Fruit fly (Drosophila melanogaster) whole organism, embryonic: ENCODE measurements around the gene RapGAP1.

ENCODE experiments used
- Atf-2 ChIP-seq: fragments of 200-800 bp; sonication (Bioruptor generic); optimal IDR thresholded peaks from 2 replicates; lab custom pipeline; 2016; ENCODE audit warnings: missing biosample characterization, missing genetic modification characterization
- CG11696 ChIP-seq: fragments of 200-800 bp; sonication (Bioruptor generic); IDR thresholded peaks from 2 replicates; pipeline ENCODE4 v1.3.6; 2022; ENCODE audit warnings: missing biosample characterization, missing genetic modification characterization
- CG14014 ChIP-seq: fragments of 200-800 bp; sonication (Bioruptor generic); IDR thresholded peaks from 2 replicates; pipeline ENCODE4 v1.3.6; 2022; ENCODE audit warnings: missing biosample characterization, missing genetic modification characterization
- CG14441 ChIP-seq: fragments of 200-800 bp; sonication (Bioruptor generic); IDR thresholded peaks from 2 replicates; pipeline ENCODE4 v1.3.6; 2022; ENCODE audit warnings: missing biosample characterization, missing genetic modification characterization
- CG15073 ChIP-seq: fragments of 200-800 bp; sonication (Bioruptor generic); optimal IDR thresholded peaks from 2 replicates; lab custom pipeline; 2016; ENCODE audit warnings: missing biosample characterization, missing genetic modification characterization
- CG16815 ChIP-seq: fragments of 200-800 bp; sonication (Bioruptor generic); optimal IDR thresholded peaks from 3 replicates; lab custom pipeline; 2017; ENCODE audit warnings: missing biosample characterization, mild to moderate bottlenecking, missing genetic modification characterization
- CG17361 ChIP-seq: fragments of 200-800 bp; sonication (Bioruptor generic); IDR thresholded peaks from 3 replicates; pipeline ENCODE4 v1.3.6; 2022; ENCODE audit warnings: missing biosample characterization, missing genetic modification characterization
- CG1792 ChIP-seq: fragments of 200-800 bp; sonication (Bioruptor generic); optimal IDR thresholded peaks from 2 replicates; lab custom pipeline; 2016; ENCODE audit warnings: missing biosample characterization, missing genetic modification characterization
- CG18599 ChIP-seq: fragments of 200-800 bp; sonication (Bioruptor generic); optimal IDR thresholded peaks from 3 replicates; lab custom pipeline; 2017; ENCODE audit warnings: missing biosample characterization, missing genetic modification characterization, mild to moderate bottlenecking, moderate library complexity, missing genetic modification reagents
- CG18764 ChIP-seq: fragments of 200-800 bp; sonication (Bioruptor generic); optimal IDR thresholded peaks from 3 replicates; lab custom pipeline; 2016; ENCODE audit warnings: missing biosample characterization, missing genetic modification characterization
- CG2120 ChIP-seq: fragments of 200-800 bp; sonication (Bioruptor generic); optimal IDR thresholded peaks from 3 replicates; lab custom pipeline; 2016; ENCODE audit warnings: missing biosample characterization, missing genetic modification characterization
- CG2678 ChIP-seq: fragments of 200-800 bp; sonication (Bioruptor generic); optimal IDR thresholded peaks from 3 replicates; lab custom pipeline; 2019; ENCODE audit warnings: missing biosample characterization, mild to moderate bottlenecking, missing genetic modification characterization, moderate library complexity
- CG33557 ChIP-seq: fragments of 200-800 bp; sonication (Bioruptor generic); optimal IDR thresholded peaks from 2 replicates; lab custom pipeline; 2019; ENCODE audit warnings: missing biosample characterization, mild to moderate bottlenecking, missing genetic modification characterization, moderate library complexity
- CG3847 ChIP-seq: fragments of 200-800 bp; sonication (Bioruptor generic); IDR thresholded peaks from 2 replicates; pipeline ENCODE4 v1.3.6; 2022; ENCODE audit warnings: missing biosample characterization, missing genetic modification characterization
- CG3995 ChIP-seq: fragments of 200-800 bp; sonication (Bioruptor generic); optimal IDR thresholded peaks from 3 replicates; lab custom pipeline; 2016; ENCODE audit warnings: missing biosample characterization, missing genetic modification characterization
- CG4282 ChIP-seq: fragments of 200-800 bp; sonication (Bioruptor generic); optimal IDR thresholded peaks from 2 replicates; lab custom pipeline; 2016; ENCODE audit warnings: missing biosample characterization, missing genetic modification characterization
- CG4360 ChIP-seq: fragments of 200-800 bp; sonication (Bioruptor generic); IDR thresholded peaks from 2 replicates; pipeline ENCODE4 v1.3.6; 2022; ENCODE audit warnings: missing biosample characterization, missing genetic modification characterization
- CG5180 ChIP-seq: fragments of 200-800 bp; sonication (Bioruptor generic); optimal IDR thresholded peaks from 3 replicates; lab custom pipeline; 2017; ENCODE audit warnings: missing biosample characterization, missing genetic modification characterization, mild to moderate bottlenecking, moderate library complexity, missing genetic modification reagents
- CG6765 ChIP-seq: fragments of 200-800 bp; sonication (Bioruptor generic); optimal IDR thresholded peaks from 3 replicates; lab custom pipeline; 2017; ENCODE audit warnings: missing biosample characterization, mild to moderate bottlenecking, missing genetic modification characterization
- CG7271 ChIP-seq: fragments of 200-800 bp; sonication (Bioruptor generic); optimal IDR thresholded peaks from 2 replicates; lab custom pipeline; 2018; ENCODE audit warnings: missing biosample characterization, mild to moderate bottlenecking, missing genetic modification characterization, moderate library complexity
- CG7928 ChIP-seq: fragments of 200-800 bp; sonication (Bioruptor generic); optimal IDR thresholded peaks from 2 replicates; lab custom pipeline; 2017; ENCODE audit warnings: missing biosample characterization, mild to moderate bottlenecking, missing genetic modification characterization
- CG8290 ChIP-seq, 3 experiments: fragments of 200-800 bp; sonication (Bioruptor generic); optimal IDR thresholded peaks; 2 replicates each; lab custom pipeline; 2016 to 2019; ENCODE audit warnings: missing biosample characterization in 3 of 3, missing genetic modification characterization in 3 of 3, mild to moderate bottlenecking in 2 of 3, moderate library complexity in 1 of 3
- CG8944 ChIP-seq: fragments of 200-800 bp; sonication (Bioruptor generic); optimal IDR thresholded peaks from 3 replicates; lab custom pipeline; 2016; ENCODE audit warnings: missing biosample characterization, missing genetic modification characterization
- CG9437 ChIP-seq: fragments of 200-800 bp; sonication (Bioruptor generic); optimal IDR thresholded peaks from 2 replicates; lab custom pipeline; 2018; ENCODE audit warnings: missing biosample characterization, mild to moderate bottlenecking, missing genetic modification characterization
- Chrac-16 ChIP-seq: fragments of 200-800 bp; sonication (Bioruptor generic); optimal IDR thresholded peaks from 3 replicates; lab custom pipeline; 2016; ENCODE audit warnings: missing biosample characterization, missing genetic modification characterization
- D ChIP-seq, 2 experiments: fragments of 200-800 bp in 1 of 2; fragments of >200 bp in 1 of 2; sonication (Bioruptor generic) in 1 of 2; optimal IDR thresholded peaks; 2 replicates in 1 of 2; 3 replicates in 1 of 2; lab custom pipeline; 2017; ENCODE audit warnings: mild to moderate bottlenecking in 1 of 2, missing biosample characterization in 1 of 2, missing genetic modification characterization in 1 of 2, missing genetic modification reagents in 1 of 2
- Fer3 ChIP-seq: fragments of 200-800 bp; sonication (Bioruptor generic); optimal IDR thresholded peaks from 2 replicates; lab custom pipeline; 2018; ENCODE audit warnings: missing biosample characterization, mild to moderate bottlenecking, missing genetic modification characterization, moderate library complexity
- GATAe ChIP-seq: fragments of 200-800 bp; sonication (Bioruptor generic); conservative IDR thresholded peaks from 2 replicates; pipeline ENCODE4 v1.3.6; 2022; ENCODE audit warnings: missing biosample characterization, missing genetic modification characterization
- Hr51 ChIP-seq, 2 experiments: fragments of 200-800 bp; sonication (Bioruptor generic); optimal IDR thresholded peaks; 2 replicates in 1 of 2; 3 replicates in 1 of 2; lab custom pipeline; 2016 to 2018; ENCODE audit warnings: missing biosample characterization in 2 of 2, missing genetic modification characterization in 2 of 2, mild to moderate bottlenecking in 1 of 2, moderate library complexity in 1 of 2
- Lim3 ChIP-seq: fragments of 200-800 bp; sonication (Bioruptor generic); IDR thresholded peaks from 2 replicates; pipeline ENCODE4 v1.3.6; 2022; ENCODE audit warnings: missing biosample characterization, missing genetic modification characterization
- Neu2 ChIP-seq: fragments of 200-800 bp; sonication (Bioruptor generic); optimal IDR thresholded peaks from 3 replicates; lab custom pipeline; 2016; ENCODE audit warnings: missing biosample characterization, missing genetic modification characterization, borderline replicate concordance
- Opbp ChIP-seq: fragments of 200-800 bp; sonication (Bioruptor generic); IDR thresholded peaks from 3 replicates; pipeline ENCODE4 v1.3.6; 2022; ENCODE audit warnings: missing biosample characterization, missing genetic modification characterization; ENCODE audit not compliant: partially characterized antibody
- Sox100B ChIP-seq: fragments of 200-800 bp; sonication (Bioruptor generic); optimal IDR thresholded peaks from 3 replicates; lab custom pipeline; 2018; ENCODE audit warnings: missing biosample characterization, mild to moderate bottlenecking, missing genetic modification characterization
- Sox102F ChIP-seq: fragments of 200-800 bp; sonication (Bioruptor generic); optimal IDR thresholded peaks from 2 replicates; lab custom pipeline; 2018; ENCODE audit warnings: missing biosample characterization, mild to moderate bottlenecking, missing genetic modification characterization, moderate library complexity
- al ChIP-seq: fragments of 200-800 bp; sonication (Bioruptor generic); IDR thresholded peaks from 2 replicates; pipeline ENCODE4 v1.3.6; 2022; ENCODE audit warnings: missing biosample characterization, missing genetic modification characterization
- cad ChIP-seq: fragments of >200 bp; optimal IDR thresholded peaks from 2 replicates; lab custom pipeline; 2017; ENCODE audit warnings: missing biosample characterization, missing genetic modification characterization
- dmrt11E ChIP-seq: fragments of 200-800 bp; sonication (Bioruptor generic); optimal IDR thresholded peaks from 3 replicates; lab custom pipeline; 2018; ENCODE audit warnings: missing biosample characterization, mild to moderate bottlenecking, missing genetic modification characterization, moderate library complexity
- gcm ChIP-seq: fragments of 200-800 bp; sonication (Bioruptor generic); optimal IDR thresholded peaks from 2 replicates; lab custom pipeline; 2019; ENCODE audit warnings: missing biosample characterization, mild to moderate bottlenecking, missing genetic modification characterization, moderate library complexity
- gsb ChIP-seq: fragments of 200-800 bp; sonication (Bioruptor generic); IDR thresholded peaks from 2 replicates; pipeline ENCODE4 v1.3.6; 2022; ENCODE audit warnings: missing biosample characterization, missing genetic modification characterization
- hbn ChIP-seq: fragments of 200-800 bp; sonication (Bioruptor generic); IDR thresholded peaks from 2 replicates; pipeline ENCODE4 v1.3.6; 2022; ENCODE audit warnings: missing biosample characterization, missing genetic modification characterization; ENCODE audit not compliant: partially characterized antibody
- nmo ChIP-seq: fragments of 200-800 bp; sonication (Bioruptor generic); optimal IDR thresholded peaks from 2 replicates; lab custom pipeline; 2018; ENCODE audit warnings: missing biosample characterization, mild to moderate bottlenecking, missing genetic modification characterization, moderate library complexity
- onecut ChIP-seq: fragments of 200-800 bp; sonication (Bioruptor generic); IDR thresholded peaks from 2 replicates; pipeline ENCODE4 v1.3.6; 2022; ENCODE audit warnings: missing biosample characterization, missing genetic modification characterization
- pfk ChIP-seq: fragments of 200-800 bp; sonication (Bioruptor generic); optimal IDR thresholded peaks from 2 replicates; lab custom pipeline; 2018; ENCODE audit warnings: missing biosample characterization, mild to moderate bottlenecking, missing genetic modification characterization, moderate library complexity
- pum ChIP-seq: fragments of 200-800 bp; sonication (Bioruptor generic); optimal IDR thresholded peaks from 2 replicates; lab custom pipeline; 2016; ENCODE audit warnings: missing biosample characterization, missing genetic modification characterization
- ro ChIP-seq: fragments of 200-800 bp; sonication (Bioruptor generic); IDR thresholded peaks from 2 replicates; pipeline ENCODE4 v1.3.6; 2022; ENCODE audit warnings: missing biosample characterization, missing genetic modification characterization
- slp2 ChIP-seq: fragments of 200-800 bp; sonication (Bioruptor generic); optimal IDR thresholded peaks from 2 replicates; lab custom pipeline; 2016; ENCODE audit warnings: missing biosample characterization, missing genetic modification characterization
- sob ChIP-seq: fragments of 200-800 bp; sonication (Bioruptor generic); IDR thresholded peaks from 2 replicates; pipeline ENCODE4 v1.3.6; 2022; ENCODE audit warnings: missing biosample characterization, missing genetic modification characterization
- tll ChIP-seq, 2 experiments: fragments of 200-800 bp in 1 of 2; fragments of >200 bp in 1 of 2; sonication (Bioruptor generic) in 1 of 2; optimal IDR thresholded peaks; 2 replicates each; lab custom pipeline; 2017 to 2019; ENCODE audit warnings: missing biosample characterization in 2 of 2, missing genetic modification characterization in 2 of 2, mild to moderate bottlenecking in 1 of 2, moderate library complexity in 1 of 2
- vfl ChIP-seq: fragments of 200-800 bp; sonication (Bioruptor generic); optimal IDR thresholded peaks from 2 replicates; lab custom pipeline; 2016; ENCODE audit warnings: missing biosample characterization, missing genetic modification characterization

Gene RapGAP1

dm6 chr2L:7532644-7533324 is 46.0 kb downstream of the RapGAP1 start (continued):
- TF ChIP-seq CG2120 (no peak), gcm (GFP tag; lab: Kevin White, UChicago) (peak; percentile 43), ro (no peak; the same call in 1 of the 2 replicates), Opbp (GFP tag; lab: Robert Waterston, UW) (no peak), nmo (peak; percentile 68), Lim3 (GFP tag; lab: Robert Waterston, UW) (no peak), CG17361 (GFP tag; lab: Robert Waterston, UW) (peak; percentile 69), dmrt11E (tag; lab: Kevin White, UChicago) (peak; percentile 87), Neu2 (GFP tag; lab: Kevin White, UChicago) (no peak), cad (peak; percentile 55), CG16815 (GFP tag; lab: Kevin White, UChicago) (peak; percentile 52), CG11696 (GFP tag; lab: Robert Waterston, UW) (no peak), Sox100B (no peak), GATAe (no peak), CG18599 (GFP tag; lab: Kevin White, UChicago) (no peak), sob (GFP tag; lab: Robert Waterston, UW) (no peak), onecut (GFP tag; lab: Robert Waterston, UW) (no peak), CG4282 (no peak), CG15073 (GFP tag; lab: Kevin White, UChicago) (no peak), Hr51 (GFP tag; optimal IDR thresholded peaks at IDR 0.05; lab: Kevin White, UChicago) (no peak), CG33557 (peak; percentile 35), hbn (GFP tag; lab: Robert Waterston, UW) (no peak), D (optimal IDR thresholded peaks at IDR 0.05; lab: Kevin White, UChicago) (no peak), D (GFP tag; optimal IDR thresholded peaks at IDR 0.05; lab: Kevin White, UChicago) (peak; percentile 60), CG1792 (GFP tag; lab: Kevin White, UChicago) (no peak), CG5180 (GFP tag; lab: Kevin White, UChicago) (no peak), Fer3 (tag; lab: Kevin White, UChicago) (no peak), CG4360 (GFP tag; lab: Robert Waterston, UW) (no peak), slp2 (no peak), CG7271 (tag; lab: Kevin White, UChicago) (peak; percentile 18), CG8290 (GFP tag; optimal IDR thresholded peaks at IDR 0.05; lab: Kevin White, UChicago) (no peak), CG8290 (tag; optimal IDR thresholded peaks at IDR 0.05; lab: Kevin White, UChicago) (no peak), pfk (GFP tag; lab: Kevin White, UChicago) (no peak), CG3995 (GFP tag; lab: Kevin White, UChicago) (no peak), gsb (no peak), CG7928 (no peak), pum (GFP tag; lab: Kevin White, UChicago) (no peak), CG8944 (GFP tag; lab: Kevin White, UChicago) (no peak), CG3847 (no peak), al (GFP tag; lab: Robert Waterston, UW) (no peak), vfl (GFP tag; lab: Kevin White, UChicago) (no peak), CG14014 (GFP tag; lab: Robert Waterston, UW) (no peak), CG18764 (GFP tag; lab: Kevin White, UChicago) (no peak), CG9437 (GFP tag; lab: Kevin White, UChicago) (no peak), Atf-2 (peak; percentile 36), tll (GFP tag; optimal IDR thresholded peaks at IDR 0.05; lab: Kevin White, UChicago) (peak in 1 of 2 experiments; percentile 89), CG14441 (GFP tag; lab: Robert Waterston, UW) (no peak), Sox102F (GFP tag; lab: Kevin White, UChicago) (peak; percentile 27), CG2678 (tag; lab: Kevin White, UChicago) (peak; percentile 39), Chrac-16 (GFP tag; lab: Kevin White, UChicago) (peak; percentile 46), CG6765 (GFP tag; lab: Kevin White, UChicago) (no peak)
